Worm (Caenorhabditis elegans): ENCODE results near the gene rig-1.
A peak's percentile ranks its signal among the peaks of the same experiment; 100 is the strongest.

rig-1 gene

DNA sequence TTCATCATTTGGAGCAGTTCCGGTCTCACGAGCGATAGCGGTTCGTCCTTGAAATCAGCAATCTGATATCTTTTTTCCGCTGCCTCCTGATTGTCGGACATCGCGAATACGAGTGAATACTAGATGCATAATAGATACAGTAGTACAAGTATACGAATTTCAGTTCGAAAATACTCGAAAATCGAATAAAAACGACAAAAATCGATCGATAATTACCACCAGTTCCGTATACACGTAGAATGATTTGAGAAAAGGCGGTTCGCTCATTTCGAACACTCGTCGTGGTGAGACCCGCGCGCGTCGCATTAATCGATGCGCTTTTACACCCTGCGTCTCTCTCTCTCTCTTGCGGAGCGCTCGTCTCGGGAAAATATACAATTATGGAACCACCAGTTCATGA is 13.4 kb upstream of the rig-1 start, which contains the start of gene F12D9.2:
Gene F12D9.2, minus strand, starts transcription at position 101 of the 400 bp plus-strand sequence.
- TF ChIP-seq tab-1 (GFP tag; IDR thresholded peaks at IDR 0.05) (no peak), klf-2 (GFP tag; conservative IDR thresholded peaks at IDR 0.05) (no peak), flt-1 (GFP tag; IDR thresholded peaks at IDR 0.05) (no peak), cog-1 (tag; optimal IDR thresholded peaks at IDR 0.05) (no peak)

ce11 chrX:8648582-8648981 is 11.8 kb upstream of the rig-1 start:
- TF ChIP-seq T22C8.4 (GFP tag; IDR thresholded peaks at IDR 0.05) (no peak), ztf-23 (GFP tag; IDR thresholded peaks at IDR 0.05) (no peak), tab-1 (GFP tag; IDR thresholded peaks at IDR 0.05) (no peak), cog-1 (tag; optimal IDR thresholded peaks at IDR 0.05) (no peak), med-1 (GFP tag; optimal IDR thresholded peaks at IDR 0.05; ENCODE audit: insufficient read depth) (no peak), flt-1 (GFP tag; IDR thresholded peaks at IDR 0.05) (no peak), ref-1 (GFP tag; conservative IDR thresholded peaks at IDR 0.05) (no peak)

DNA sequence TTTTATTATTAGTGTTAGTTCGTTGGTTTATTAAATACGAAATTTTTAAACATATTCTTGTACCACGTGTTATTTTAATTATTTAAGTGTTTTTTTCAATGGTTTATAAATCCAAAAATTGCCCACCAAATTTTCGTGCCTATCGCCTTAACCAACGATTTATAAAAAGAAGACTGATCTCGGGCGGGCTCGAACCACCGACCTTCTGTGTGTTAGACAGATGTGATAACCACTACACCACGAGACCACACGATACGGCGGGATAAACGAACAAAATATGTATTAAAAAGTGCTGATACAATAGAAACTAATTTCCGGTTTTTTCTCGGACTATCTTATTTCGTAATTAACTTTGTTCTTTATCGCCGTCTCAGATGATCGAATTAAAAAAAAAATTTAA is 9.9 kb upstream of the rig-1 start:
- TF ChIP-seq cog-1 (tag; optimal IDR thresholded peaks at IDR 0.05) (no peak), T22C8.4 (GFP tag; IDR thresholded peaks at IDR 0.05) (no peak), ztf-29 (GFP tag; IDR thresholded peaks at IDR 0.05) (peak; percentile 34; the same call in 1 of the 2 replicates), ref-1 (GFP tag; conservative IDR thresholded peaks at IDR 0.05) (no peak), ztf-23 (GFP tag; IDR thresholded peaks at IDR 0.05) (0 out of 2 replicates have a peak, but pooled peaks have one; percentile 29), med-1 (GFP tag; optimal IDR thresholded peaks at IDR 0.05; ENCODE audit: insufficient read depth) (no peak), klf-2 (GFP tag; conservative IDR thresholded peaks at IDR 0.05) (0 out of 2 replicates have a peak, but pooled peaks have one; percentile 24), flt-1 (GFP tag; IDR thresholded peaks at IDR 0.05) (peak; percentile 71), tab-1 (GFP tag; IDR thresholded peaks at IDR 0.05) (0 out of 2 replicates have a peak, but pooled peaks have one; percentile 70)

DNA sequence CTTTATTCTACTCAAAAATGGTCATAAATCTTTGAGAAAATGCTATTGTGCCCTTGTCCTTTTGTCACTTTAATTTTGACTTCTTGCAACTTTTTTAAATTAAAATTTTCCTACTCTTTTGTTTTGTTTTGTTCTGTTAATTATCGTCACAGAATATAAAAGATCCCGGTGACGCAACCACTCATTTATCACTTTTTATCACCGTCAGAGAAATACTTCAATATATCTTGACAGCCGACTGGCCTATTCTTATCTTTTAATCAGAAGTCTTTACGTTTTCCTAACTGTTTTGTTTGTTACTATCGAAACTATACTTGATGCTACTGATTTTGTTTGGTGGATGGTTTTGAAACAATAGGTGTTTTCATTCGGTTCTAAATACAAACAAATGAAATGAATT is 4.4 kb upstream of the rig-1 start:
- TF ChIP-seq med-1 (GFP tag; optimal IDR thresholded peaks at IDR 0.05; ENCODE audit: insufficient read depth): no peak
- TF ChIP-seq klf-2 (GFP tag; conservative IDR thresholded peaks at IDR 0.05): no peak
- TF ChIP-seq ztf-29 (GFP tag; IDR thresholded peaks at IDR 0.05): no peak
- TF ChIP-seq T22C8.4 (GFP tag; IDR thresholded peaks at IDR 0.05): no peak
- TF ChIP-seq cog-1 (tag; optimal IDR thresholded peaks at IDR 0.05): no peak
- TF ChIP-seq tab-1 (GFP tag; IDR thresholded peaks at IDR 0.05): no peak
- no peak for TF ChIP-seq flt-1 (GFP tag; IDR thresholded peaks at IDR 0.05)
- no peak for TF ChIP-seq ztf-23 (GFP tag; IDR thresholded peaks at IDR 0.05)
- TF ChIP-seq ref-1 (GFP tag; conservative IDR thresholded peaks at IDR 0.05): no peak

ce11 chrX:8659521-8659920 is 898 bp upstream of the rig-1 start:
- TF ChIP-seq flt-1 (GFP tag; IDR thresholded peaks at IDR 0.05) (no peak), klf-2 (GFP tag; conservative IDR thresholded peaks at IDR 0.05) (no peak), cog-1 (tag; optimal IDR thresholded peaks at IDR 0.05) (no peak), ztf-29 (GFP tag; IDR thresholded peaks at IDR 0.05) (no peak), ref-1 (GFP tag; conservative IDR thresholded peaks at IDR 0.05) (no peak), T22C8.4 (GFP tag; IDR thresholded peaks at IDR 0.05) (no peak), ztf-23 (GFP tag; IDR thresholded peaks at IDR 0.05) (no peak), tab-1 (GFP tag; IDR thresholded peaks at IDR 0.05) (no peak), med-1 (GFP tag; optimal IDR thresholded peaks at IDR 0.05; ENCODE audit: insufficient read depth) (no peak)

ce11 chrX:8660909-8661308 is 490 bp downstream of the rig-1 start:
- no peak for TF ChIP-seq tab-1 (GFP tag; IDR thresholded peaks at IDR 0.05)
- no peak for TF ChIP-seq med-1 (GFP tag; optimal IDR thresholded peaks at IDR 0.05; ENCODE audit: insufficient read depth)
- TF ChIP-seq ztf-23 (GFP tag; IDR thresholded peaks at IDR 0.05): no peak
- TF ChIP-seq ztf-29 (GFP tag; IDR thresholded peaks at IDR 0.05): no peak
- TF ChIP-seq klf-2 (GFP tag; conservative IDR thresholded peaks at IDR 0.05): no peak
- no peak for TF ChIP-seq cog-1 (tag; optimal IDR thresholded peaks at IDR 0.05)
- TF ChIP-seq ref-1 (GFP tag; conservative IDR thresholded peaks at IDR 0.05): no peak
- no peak for TF ChIP-seq flt-1 (GFP tag; IDR thresholded peaks at IDR 0.05)
- TF ChIP-seq T22C8.4 (GFP tag; IDR thresholded peaks at IDR 0.05): no peak

- TF ChIP-seq flt-1 (GFP tag; IDR thresholded peaks at IDR 0.05): no peak
These were observed 2.0 kb downstream of the rig-1 start for ce11 chrX:8662452-8662851.

DNA sequence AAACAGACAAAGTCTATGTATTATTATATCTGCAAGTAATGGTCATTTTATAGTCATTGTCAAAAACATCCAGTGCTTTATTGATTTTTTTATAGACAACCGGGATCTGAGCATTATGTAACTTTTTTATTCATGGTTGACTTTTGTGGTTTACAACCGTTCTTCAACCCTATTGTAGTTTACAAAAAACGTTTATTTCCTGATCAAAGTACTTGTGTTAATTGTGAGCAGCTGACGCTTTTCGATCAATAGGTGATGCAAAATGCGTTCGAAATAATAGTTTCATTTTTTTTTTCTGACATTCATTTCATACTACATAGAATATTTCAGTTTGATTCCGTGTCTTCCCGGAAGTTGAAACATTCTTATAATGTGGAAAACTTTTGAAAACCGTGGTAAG is 12.3 kb downstream of the rig-1 start, which contains the start of the genes K09E2.2 and K09E2.3:
Gene K09E2.2, plus strand, starts transcription at position 301 of the 400 bp plus-strand sequence.
Gene K09E2.3, plus strand, starts transcription at position 325 of the 400 bp plus-strand sequence.
- no peak for TF ChIP-seq ref-1 (GFP tag; conservative IDR thresholded peaks at IDR 0.05)
- no peak for TF ChIP-seq T22C8.4 (GFP tag; IDR thresholded peaks at IDR 0.05)
- no peak for TF ChIP-seq tab-1 (GFP tag; IDR thresholded peaks at IDR 0.05)
- TF ChIP-seq klf-2 (GFP tag; conservative IDR thresholded peaks at IDR 0.05): no peak
- no peak for TF ChIP-seq flt-1 (GFP tag; IDR thresholded peaks at IDR 0.05)
- TF ChIP-seq med-1 (GFP tag; optimal IDR thresholded peaks at IDR 0.05; ENCODE audit: insufficient read depth): no peak
- TF ChIP-seq ztf-29 (GFP tag; IDR thresholded peaks at IDR 0.05): no peak
- TF ChIP-seq ztf-23 (GFP tag; IDR thresholded peaks at IDR 0.05): no peak
- TF ChIP-seq cog-1 (tag; optimal IDR thresholded peaks at IDR 0.05): no peak

DNA sequence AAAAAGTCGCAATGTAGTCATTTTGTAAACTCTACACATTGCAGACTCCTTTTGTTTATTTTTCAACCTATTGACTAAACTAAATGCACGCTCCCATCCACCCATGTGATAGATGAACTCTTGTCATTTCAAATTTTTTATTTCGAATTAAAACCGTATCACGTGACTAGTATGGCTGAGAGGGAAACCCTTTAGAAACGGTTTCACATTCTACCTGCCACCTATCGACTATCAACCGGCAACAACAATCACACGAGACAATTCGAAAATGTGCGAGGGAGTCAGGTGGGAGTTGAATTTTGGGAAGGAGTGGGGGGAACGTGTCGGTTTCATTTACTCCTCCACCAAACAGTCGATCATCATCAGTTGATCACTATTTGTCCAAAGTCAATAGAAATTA is 14.1 kb downstream of the rig-1 start:
- TF ChIP-seq ztf-23 (GFP tag; IDR thresholded peaks at IDR 0.05) (no peak), flt-1 (GFP tag; IDR thresholded peaks at IDR 0.05) (no peak), ztf-29 (GFP tag; IDR thresholded peaks at IDR 0.05) (no peak)

DNA sequence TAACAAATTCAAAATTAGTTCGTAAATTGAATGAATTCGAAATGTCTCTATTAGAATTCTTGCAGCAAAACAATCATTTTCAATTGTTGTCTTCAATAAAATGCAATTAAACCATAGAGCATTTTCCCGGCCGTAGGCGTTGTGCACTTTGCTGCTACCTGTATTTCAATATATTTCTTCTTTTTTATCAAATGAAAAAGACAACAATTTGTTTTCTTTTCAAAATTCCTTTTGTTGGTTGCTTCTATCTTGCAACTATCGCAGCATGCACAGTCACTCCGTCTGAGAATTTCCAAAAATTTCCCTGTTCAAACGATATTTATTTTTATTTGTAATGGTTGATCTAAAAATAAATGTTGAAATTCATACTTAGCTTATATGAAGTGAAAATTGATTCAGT is 14.7 kb downstream of the rig-1 start:
- no peak for TF ChIP-seq tab-1 (GFP tag; IDR thresholded peaks at IDR 0.05)
- TF ChIP-seq flt-1 (GFP tag; IDR thresholded peaks at IDR 0.05): no peak

Measured in whole organism, midembryonic.